Worm (Caenorhabditis elegans): ENCODE measurements around the gene twk-22.

The twk-22 gene

ce11 chrX:16306164-16306563 lies at the start of gene twk-22:
Gene twk-22 (plus strand): TSS chrX:16306464.
- TF ChIP-seq dpl-1 (GFP tag; optimal IDR thresholded peaks at IDR 0.05), result no peak

DNA sequence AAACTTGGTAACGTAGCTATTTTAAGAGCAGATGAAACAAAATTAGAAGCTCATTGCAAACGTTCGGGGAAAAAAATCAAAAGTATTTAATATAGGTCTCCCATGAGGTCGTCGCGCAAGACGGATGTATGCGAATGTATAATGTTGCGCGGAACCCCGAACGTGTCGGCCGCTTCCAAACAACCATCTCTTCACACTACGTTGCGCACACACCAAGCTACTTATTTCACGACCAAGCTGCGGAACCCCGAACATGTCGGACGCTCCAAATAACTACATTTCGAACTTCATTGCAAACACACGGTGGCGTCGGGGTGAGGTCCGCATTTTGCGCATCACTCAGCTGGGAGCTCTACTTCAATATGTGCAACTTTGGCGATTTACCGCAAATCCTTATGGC lies 47.8 kb upstream of the twk-22 start:
- TF ChIP-seq mes-4 (tag; optimal IDR thresholded peaks at IDR 0.05), result no peak
- no peak for TF ChIP-seq ztf-25 (GFP tag; IDR thresholded peaks at IDR 0.05)
- TF ChIP-seq snpc-4 (GFP tag; optimal IDR thresholded peaks at IDR 0.05), result no peak
- TF ChIP-seq snpc-4 (tag; optimal IDR thresholded peaks at IDR 0.05), result peak in 2 of 4 experiments; percentile 44 to 72

DNA sequence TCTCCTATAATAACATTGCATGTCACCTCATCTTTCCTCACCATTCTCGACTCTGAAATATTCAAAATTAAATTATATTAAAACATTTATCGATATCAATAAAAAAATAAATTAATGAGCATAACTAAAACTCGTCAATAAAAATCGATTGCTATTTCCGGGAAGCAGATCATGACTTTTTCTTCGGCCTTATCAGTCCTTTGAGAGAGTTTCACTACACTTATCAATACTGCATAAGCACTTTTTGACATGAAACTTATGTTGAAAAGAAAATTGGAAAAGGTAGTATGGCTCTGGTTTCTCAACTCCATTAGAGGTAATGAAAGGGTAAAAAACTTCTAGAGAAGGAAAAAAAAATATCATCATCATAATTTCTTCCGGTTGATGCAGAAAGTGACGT lies 46.2 kb upstream of the twk-22 start:
- TF ChIP-seq atf-7 (tag; optimal IDR thresholded peaks at IDR 0.05) (peak; percentile 35), ekl-4 (GFP tag; IDR thresholded peaks at IDR 0.05) (no peak), ets-4 (GFP tag; optimal IDR thresholded peaks at IDR 0.05) (no peak), dpff-1 (tag; optimal IDR thresholded peaks at IDR 0.05) (no peak), nhr-80 (tag; optimal IDR thresholded peaks at IDR 0.05) (peak; percentile 48), B0035.1 (tag; optimal IDR thresholded peaks at IDR 0.05) (no peak), ztf-28 (GFP tag; IDR thresholded peaks at IDR 0.05) (no peak), F57C9.4 (tag; optimal IDR thresholded peaks at IDR 0.05) (no peak), lsl-1 (GFP tag; optimal IDR thresholded peaks at IDR 0.05) (no peak), F39B2.1 (GFP tag; IDR thresholded peaks at IDR 0.05) (no peak), ceh-79 (tag; optimal IDR thresholded peaks at IDR 0.05) (no peak), F10E7.11 (tag; optimal IDR thresholded peaks at IDR 0.05) (no peak), sea-2 (GFP tag; IDR thresholded peaks at IDR 0.05) (no peak), attf-6 (GFP tag; IDR thresholded peaks at IDR 0.05) (no peak), lin-54 (GFP tag; optimal IDR thresholded peaks at IDR 0.05) (no peak)

ce11 chrX:16261993-16262392 lies 44.3 kb upstream of the twk-22 start, which contains the start of gene sgk-1:
Gene sgk-1 (minus strand): TSS chrX:16262122.
- no peak for TF ChIP-seq dox-1 (GFP tag; IDR thresholded peaks at IDR 0.05)
- peak; percentile 42 for TF ChIP-seq nhr-80 (tag; optimal IDR thresholded peaks at IDR 0.05)

- no peak for TF ChIP-seq efl-1 (GFP tag; optimal IDR thresholded peaks at IDR 0.05)
- TF ChIP-seq ceh-79 (tag; optimal IDR thresholded peaks at IDR 0.05), result no peak
- no peak for TF ChIP-seq unc-130 (GFP tag; optimal IDR thresholded peaks at IDR 0.05)
- no peak for TF ChIP-seq bed-2 (GFP tag; IDR thresholded peaks at IDR 0.05)
- TF ChIP-seq nhr-90 (tag; optimal IDR thresholded peaks at IDR 0.05), result no peak
These were observed 43.0 kb upstream of the twk-22 start for ce11 chrX:16263287-16263686.

- TF ChIP-seq zfh-2 (GFP tag; conservative IDR thresholded peaks at IDR 0.05) (0 out of 2 replicates have a peak, but pooled peaks have one; percentile 12), Y67H2A.10 (GFP tag; conservative IDR thresholded peaks at IDR 0.05) (no peak)
These were observed 40.5 kb upstream of the twk-22 start, which contains the start of gene mua-6 for ce11 chrX:16265636-16266384. Gene mua-6 (minus strand): TSS chrX:16265686.

- TF ChIP-seq lin-40 (tag; optimal IDR thresholded peaks at IDR 0.05), result no peak
These were observed 36.3 kb upstream of the twk-22 start, which contains the start of gene ifa-3 for ce11 chrX:16269969-16270368. Gene ifa-3 (minus strand): TSS chrX:16270069.

All from whole organism, young adult.